Worm (Caenorhabditis elegans): Measurements from ENCODE around the gene ZK287.4.

ZK287.4 gene

ce11 chrV:9729462-9730162 is 44.2 kb upstream of the ZK287.4 start, which contains the start of the genes aagr-3 and drap-1 (continued):
- TF ChIP-seq gmeb-1 (tag; optimal IDR thresholded peaks at IDR 0.05): peak; percentile 56

DNA sequence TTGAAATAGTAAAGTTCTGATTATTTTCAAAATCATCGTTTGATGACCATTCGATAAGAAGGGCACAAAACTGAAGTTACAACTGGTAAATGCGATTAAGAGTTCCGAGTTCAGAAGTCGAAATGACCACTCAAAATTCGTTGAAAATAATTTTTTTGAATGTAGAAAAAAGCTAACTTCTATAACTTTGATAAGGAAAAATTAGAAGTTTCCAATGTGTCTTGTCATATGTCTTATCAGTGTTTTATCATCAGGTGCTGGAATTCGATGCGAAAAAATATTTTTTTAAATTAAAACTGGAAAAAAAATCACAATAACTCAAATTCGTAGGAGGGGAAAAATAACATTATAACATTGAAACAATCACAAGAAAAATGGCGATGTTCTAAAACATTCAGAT is 40.3 kb upstream of the ZK287.4 start:
- TF ChIP-seq lin-11 (tag; optimal IDR thresholded peaks at IDR 0.05): no peak
- peak; percentile 55 for TF ChIP-seq fos-1 (tag; optimal IDR thresholded peaks at IDR 0.05)
- no peak for TF ChIP-seq nhr-6 (tag; optimal IDR thresholded peaks at IDR 0.05)
- TF ChIP-seq sma-3 (GFP tag; optimal IDR thresholded peaks at IDR 0.05): no peak

- TF ChIP-seq C34F6.9 (tag; optimal IDR thresholded peaks at IDR 0.05) (peak; percentile 30), ceh-16 (tag; optimal IDR thresholded peaks at IDR 0.05) (no peak), nhr-129 (tag; optimal IDR thresholded peaks at IDR 0.05) (peak; percentile 8), lin-13 (GFP tag; optimal IDR thresholded peaks at IDR 0.05) (no peak), mab-5 (tag; optimal IDR thresholded peaks at IDR 0.05) (no peak), elt-1 (tag; optimal IDR thresholded peaks at IDR 0.05) (no peak)
These were observed 38.7 kb upstream of the ZK287.4 start, which contains the start of gene slcr-46.3 for ce11 chrV:9724021-9724671. Gene slcr-46.3, minus strand, starts transcription at chrV:9724106.

DNA sequence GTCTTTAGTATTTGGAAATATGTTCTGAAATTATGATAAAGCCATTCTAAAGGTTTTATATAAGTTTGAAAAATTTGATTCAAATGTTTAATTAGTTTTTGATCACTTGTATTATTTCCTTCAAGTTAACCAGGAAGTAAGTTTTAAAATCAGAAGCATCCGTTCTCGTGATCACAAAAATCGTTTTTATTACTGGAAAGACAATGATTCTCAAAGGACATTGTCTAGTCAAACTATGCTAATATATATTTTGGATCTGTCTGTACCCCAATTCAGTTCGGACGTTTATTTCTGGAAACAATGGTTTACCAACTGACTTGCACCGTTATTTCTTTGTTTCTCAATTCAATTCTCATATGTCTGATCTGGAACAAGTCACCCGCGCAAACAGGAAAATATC is 30.9 kb upstream of the ZK287.4 start, which contains the start of gene str-188:
Gene str-188 (plus strand): TSS at position 301 of the 400 bp plus-strand sequence.
- TF ChIP-seq F13H6.1 (tag; optimal IDR thresholded peaks at IDR 0.05) (no peak), aly-2 (tag; optimal IDR thresholded peaks at IDR 0.05) (no peak), peb-1 (tag; optimal IDR thresholded peaks at IDR 0.05) (no peak), blmp-1 (tag; optimal IDR thresholded peaks at IDR 0.05; ENCODE audit: insufficient read depth) (no peak), sma-3 (GFP tag; optimal IDR thresholded peaks at IDR 0.05) (no peak), unc-62 (GFP tag; optimal IDR thresholded peaks at IDR 0.05) (no peak), nhr-21 (tag; optimal IDR thresholded peaks at IDR 0.05) (no peak), ZK546.5 (tag; optimal IDR thresholded peaks at IDR 0.05) (no peak), lin-11 (tag; optimal IDR thresholded peaks at IDR 0.05) (no peak), nhr-10 (tag; optimal IDR thresholded peaks at IDR 0.05) (no peak), unc-55 (GFP tag; optimal IDR thresholded peaks at IDR 0.05) (no peak), crh-2 (tag; optimal IDR thresholded peaks at IDR 0.05) (no peak), lin-13 (GFP tag; optimal IDR thresholded peaks at IDR 0.05) (no peak), lsy-2 (tag; optimal IDR thresholded peaks at IDR 0.05) (no peak), skn-1 (tag; optimal IDR thresholded peaks at IDR 0.05) (no peak)

DNA sequence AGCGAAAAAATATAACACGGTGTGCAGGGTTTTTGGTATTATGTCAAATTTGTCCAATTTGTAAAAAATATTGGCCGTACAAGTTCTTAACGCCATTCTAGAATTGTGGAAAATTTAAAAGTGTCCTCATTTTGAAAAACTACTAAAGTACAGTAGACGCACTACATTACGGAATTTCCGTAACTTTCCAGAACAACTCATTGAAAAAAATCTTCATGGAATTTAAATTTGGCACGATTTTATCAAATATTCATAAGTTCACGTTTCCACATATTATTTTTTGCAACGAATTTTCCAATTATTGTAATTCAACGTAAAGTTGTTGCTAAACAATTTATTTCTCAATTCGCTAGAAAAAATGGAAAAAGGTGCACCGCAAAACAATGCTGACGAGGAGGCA is 29.4 kb upstream of the ZK287.4 start, which contains the start of gene F40F9.3:
Gene F40F9.3 (plus strand): TSS at position 301 of the 400 bp plus-strand sequence.
- TF ChIP-seq nhr-25 (tag; optimal IDR thresholded peaks at IDR 0.05) (no peak), lsy-2 (tag; optimal IDR thresholded peaks at IDR 0.05) (no peak), skn-1 (tag; optimal IDR thresholded peaks at IDR 0.05) (no peak), nhr-21 (tag; optimal IDR thresholded peaks at IDR 0.05) (no peak), blmp-1 (tag; optimal IDR thresholded peaks at IDR 0.05; ENCODE audit: insufficient read depth) (no peak), lin-11 (tag; optimal IDR thresholded peaks at IDR 0.05) (no peak), nhr-129 (tag; optimal IDR thresholded peaks at IDR 0.05) (no peak), unc-39 (tag; optimal IDR thresholded peaks at IDR 0.05) (no peak), ceh-16 (tag; optimal IDR thresholded peaks at IDR 0.05) (no peak), mab-5 (tag; optimal IDR thresholded peaks at IDR 0.05) (no peak), alr-1 (tag; optimal IDR thresholded peaks at IDR 0.05) (no peak), peb-1 (tag; optimal IDR thresholded peaks at IDR 0.05) (no peak), Y55F3AM.14 (GFP tag; optimal IDR thresholded peaks at IDR 0.05) (no peak)

DNA sequence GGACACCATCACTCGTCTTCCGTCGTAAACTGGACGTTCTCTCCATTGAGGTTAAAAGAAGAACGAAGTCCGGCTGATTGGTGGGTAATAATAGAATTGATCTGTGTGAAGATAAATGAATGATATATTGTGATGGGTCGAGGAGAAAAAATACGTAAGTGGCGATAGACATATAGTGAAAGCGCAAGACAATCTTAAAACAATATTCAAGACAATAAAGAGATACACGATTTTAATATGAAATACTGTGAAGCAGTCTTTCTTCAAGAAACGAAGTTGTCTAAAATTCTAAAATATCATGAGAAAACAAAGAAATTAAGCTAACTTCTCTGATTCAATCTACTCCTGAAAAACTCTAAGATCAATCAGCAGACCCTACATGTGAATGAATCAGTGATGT is 28.1 kb upstream of the ZK287.4 start, which contains the start of gene F40F9.10:
Gene F40F9.10 (minus strand): TSS at position 101 of the 400 bp plus-strand sequence.
- TF ChIP-seq ztf-1 (GFP tag; conservative IDR thresholded peaks at IDR 0.05) (no peak), nhr-25 (tag; optimal IDR thresholded peaks at IDR 0.05) (no peak), elt-3 (tag; optimal IDR thresholded peaks at IDR 0.05) (no peak), mbf-1 (tag; optimal IDR thresholded peaks at IDR 0.05) (no peak), unc-39 (tag; optimal IDR thresholded peaks at IDR 0.05) (no peak), nhr-23 (tag; optimal IDR thresholded peaks at IDR 0.05) (no peak), nhr-77 (tag; optimal IDR thresholded peaks at IDR 0.05) (no peak), lin-11 (tag; optimal IDR thresholded peaks at IDR 0.05) (no peak), elt-1 (tag; optimal IDR thresholded peaks at IDR 0.05) (no peak), dmd-4 (tag; optimal IDR thresholded peaks at IDR 0.05) (no peak), ztf-4 (tag; optimal IDR thresholded peaks at IDR 0.05) (no peak), Y55F3AM.14 (GFP tag; optimal IDR thresholded peaks at IDR 0.05) (no peak), aly-2 (tag; optimal IDR thresholded peaks at IDR 0.05) (no peak), nhr-129 (tag; optimal IDR thresholded peaks at IDR 0.05) (no peak), ztf-11 (tag; optimal IDR thresholded peaks at IDR 0.05) (no peak), egl-27 (tag; optimal IDR thresholded peaks at IDR 0.05) (no peak)
